Worm (Caenorhabditis elegans) whole organism, L1 larva: ENCODE measurements around the gene nifk-1.

Experiments
- C04F5.9 ChIP-seq: sonication (generic microtip); optimal IDR thresholded peaks from 2 replicates; lab custom pipeline; 2016; ENCODE audit warnings: missing genetic modification characterization, missing compliant biosample characterization
- C34B4.2 ChIP-seq: sonication (generic microtip); optimal IDR thresholded peaks from 2 replicates; lab custom pipeline; 2017; ENCODE audit warnings: mild to moderate bottlenecking, missing genetic modification characterization, missing compliant biosample characterization
- aly-2 ChIP-seq: fragments of 150-350 bp; optimal IDR thresholded peaks from 2 replicates; lab custom pipeline; 2014; ENCODE audit warnings: missing biosample characterization, missing genetic modification characterization
- ama-1 ChIP-seq: fragments of 150-350 bp; optimal IDR thresholded peaks from 2 replicates; lab custom pipeline; 2014
- ceh-8 ChIP-seq: fragments of 200-800 bp; sonication (Bioruptor generic); optimal IDR thresholded peaks from 2 replicates; lab custom pipeline; 2018; ENCODE audit warnings: mild to moderate bottlenecking, missing genetic modification characterization, moderate library complexity, missing compliant biosample characterization
- ceh-82 ChIP-seq, 3 experiments: fragments of 150-350 bp in 1 of 3; sonication (generic microtip) in 2 of 3; optimal IDR thresholded peaks; 2 replicates each; lab custom pipeline; 2014 to 2017; ENCODE audit warnings: missing biosample characterization in 3 of 3, missing genetic modification characterization in 3 of 3
- dpl-1 ChIP-seq, 3 experiments: fragments of 150-350 bp in 2 of 3; sonication (generic microtip) in 1 of 3; optimal IDR thresholded peaks; 2 replicates each; lab custom pipeline; 2014 to 2017; ENCODE audit warnings: missing biosample characterization in 3 of 3, missing genetic modification characterization in 3 of 3, missing genetic modification reagents in 3 of 3
- elt-2 ChIP-seq: sonication (generic microtip); optimal IDR thresholded peaks from 2 replicates; lab custom pipeline; 2016; ENCODE audit warnings: missing genetic modification characterization, mild to moderate bottlenecking, inconsistent platforms, missing compliant biosample characterization, missing genetic modification reagents
- fkh-10 ChIP-seq: sonication (generic microtip); optimal IDR thresholded peaks from 2 replicates; lab custom pipeline; 2017; ENCODE audit warnings: missing biosample characterization, missing genetic modification reagents, missing genetic modification characterization
- fkh-8 ChIP-seq: sonication (generic microtip); optimal IDR thresholded peaks from 2 replicates; lab custom pipeline; 2016; ENCODE audit warnings: mild to moderate bottlenecking, missing genetic modification characterization, missing compliant biosample characterization
- irx-1 ChIP-seq: sonication (generic microtip); optimal IDR thresholded peaks from 2 replicates; lab custom pipeline; 2016; ENCODE audit warnings: missing genetic modification characterization, missing compliant biosample characterization
- isw-1 ChIP-seq: fragments of 200-800 bp; sonication (Bioruptor generic); IDR thresholded peaks from 2 replicates; pipeline ENCODE4 v1.3.6; 2022; ENCODE audit warnings: missing genetic modification characterization, missing compliant biosample characterization
- jun-1 ChIP-seq: fragments of 150-350 bp; optimal IDR thresholded peaks from 2 replicates; lab custom pipeline; 2014; ENCODE audit warnings: missing biosample characterization, missing genetic modification reagents, missing genetic modification characterization
- lin-13 ChIP-seq: fragments of 150-350 bp; optimal IDR thresholded peaks from 2 replicates; lab custom pipeline; 2014; ENCODE audit warnings: missing biosample characterization, missing genetic modification reagents, missing genetic modification characterization
- lin-14 ChIP-seq: fragments of 200-800 bp; sonication (Bioruptor generic); optimal IDR thresholded peaks from 2 replicates; lab custom pipeline; 2018; ENCODE audit warnings: mild to moderate bottlenecking, missing genetic modification characterization, moderate library complexity, missing compliant biosample characterization
- lin-15B ChIP-seq: fragments of 150-350 bp; sonication (generic microtip); optimal IDR thresholded peaks from 3 replicates; lab custom pipeline; 2014; ENCODE audit warnings: missing biosample characterization, missing genetic modification characterization
- lin-35 ChIP-seq, 2 experiments: fragments of 150-350 bp; optimal IDR thresholded peaks; 2 replicates each; lab custom pipeline; 2014; ENCODE audit warnings: missing biosample characterization in 2 of 2, missing genetic modification characterization in 2 of 2, missing genetic modification reagents in 2 of 2
- lir-3 ChIP-seq: sonication (generic microtip); optimal IDR thresholded peaks from 2 replicates; lab custom pipeline; 2016; ENCODE audit warnings: mild to moderate bottlenecking, missing genetic modification characterization, moderate library complexity, missing compliant biosample characterization; ENCODE audit not compliant: poor library complexity
- lsy-2 ChIP-seq, 2 experiments: fragments of 150-350 bp; optimal IDR thresholded peaks; 2 replicates each; lab custom pipeline; 2014; ENCODE audit warnings: missing biosample characterization in 2 of 2, missing genetic modification characterization in 2 of 2
- mep-1 ChIP-seq: fragments of 150-350 bp; optimal IDR thresholded peaks from 2 replicates; lab custom pipeline; 2014; ENCODE audit warnings: missing biosample characterization, missing genetic modification characterization
- nhr-12 ChIP-seq: sonication (generic microtip); optimal IDR thresholded peaks from 2 replicates; lab custom pipeline; 2017; ENCODE audit warnings: missing biosample characterization, missing genetic modification characterization
- nhr-47 ChIP-seq: sonication (generic microtip); optimal IDR thresholded peaks from 2 replicates; lab custom pipeline; 2016; ENCODE audit warnings: mild to moderate bottlenecking, missing genetic modification characterization, moderate library complexity, missing compliant biosample characterization
- nhr-77 ChIP-seq: fragments of 150-350 bp; optimal IDR thresholded peaks from 2 replicates; lab custom pipeline; 2014; ENCODE audit warnings: missing biosample characterization, missing genetic modification characterization
- nhr-85 ChIP-seq: sonication (generic microtip); peaks from one replicate; lab custom pipeline; 2016; ENCODE audit warnings: missing genetic modification characterization, inconsistent platforms, missing compliant biosample characterization
- pag-3 ChIP-seq: sonication (generic microtip); optimal IDR thresholded peaks from 2 replicates; lab custom pipeline; 2017; ENCODE audit warnings: missing genetic modification characterization, mild to moderate bottlenecking, missing compliant biosample characterization, antibody characterized with exemption, borderline replicate concordance; ENCODE audit not compliant: insufficient read depth
- pax-3 ChIP-seq: fragments of 200-800 bp; sonication (Bioruptor generic); optimal IDR thresholded peaks from 2 replicates; lab custom pipeline; 2018; ENCODE audit warnings: mild to moderate bottlenecking, missing genetic modification characterization, moderate library complexity, missing compliant biosample characterization
- rnt-1 ChIP-seq: sonication (generic microtip); optimal IDR thresholded peaks from 2 replicates; lab custom pipeline; 2016; ENCODE audit warnings: mild to moderate bottlenecking, missing genetic modification characterization, moderate library complexity, missing compliant biosample characterization
- snpc-4 ChIP-seq: fragments of 150-350 bp; optimal IDR thresholded peaks from 2 replicates; lab custom pipeline; 2014; ENCODE audit warnings: missing biosample characterization, missing genetic modification characterization
- snu-23 ChIP-seq: sonication (generic microtip); optimal IDR thresholded peaks from 2 replicates; lab custom pipeline; 2016; ENCODE audit warnings: missing genetic modification characterization, missing compliant biosample characterization
- sptf-1 ChIP-seq: fragments of 150-350 bp; optimal IDR thresholded peaks from 2 replicates; lab custom pipeline; 2014; ENCODE audit warnings: missing biosample characterization, missing genetic modification characterization
- tbx-2 ChIP-seq: sonication (generic microtip); optimal IDR thresholded peaks from 2 replicates; lab custom pipeline; 2016; ENCODE audit warnings: missing genetic modification characterization, missing compliant biosample characterization
- tlp-1 ChIP-seq: fragments of 150-350 bp; optimal IDR thresholded peaks from 2 replicates; lab custom pipeline; 2014; ENCODE audit warnings: missing biosample characterization, missing genetic modification characterization
- unc-30 ChIP-seq: sonication (generic microtip); optimal IDR thresholded peaks from 2 replicates; lab custom pipeline; 2017; ENCODE audit warnings: missing biosample characterization, missing genetic modification characterization
- unc-98 ChIP-seq: fragments of 200-800 bp; sonication (Bioruptor generic); IDR thresholded peaks from 2 replicates; pipeline ENCODE4 v1.3.6; 2022; ENCODE audit warnings: missing genetic modification characterization, missing compliant biosample characterization
- vab-15 ChIP-seq: sonication (generic microtip); optimal IDR thresholded peaks from 2 replicates; lab custom pipeline; 2017; ENCODE audit warnings: missing genotype, mild to moderate bottlenecking, missing genetic modification characterization, missing compliant biosample characterization
- ztf-4 ChIP-seq: fragments of 150-350 bp; optimal IDR thresholded peaks from 2 replicates; lab custom pipeline; 2014; ENCODE audit warnings: missing biosample characterization, missing genetic modification characterization

The nifk-1 gene

DNA sequence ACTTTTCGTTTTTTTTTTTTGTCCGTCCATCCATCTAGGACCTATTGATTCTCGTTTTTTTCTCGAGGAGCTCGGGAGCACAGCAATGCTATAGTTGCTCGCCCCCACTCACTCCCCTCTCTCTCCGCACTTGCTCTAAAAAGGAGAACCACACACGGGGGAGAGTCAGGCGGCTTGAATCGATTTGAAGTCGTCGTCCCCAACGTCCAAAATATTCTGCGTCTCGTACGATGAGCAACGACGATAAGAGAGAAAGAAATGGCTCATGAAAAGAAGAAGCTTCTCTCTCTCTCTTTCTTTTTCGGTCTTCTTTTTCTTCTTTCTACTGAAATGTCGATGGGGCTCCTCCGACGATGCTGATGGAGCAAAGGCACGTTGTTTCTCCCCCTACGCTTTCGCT is 36.7 kb downstream of the nifk-1 start (continued):
- TF ChIP-seq elt-2 (tag; lab: Kevin White, UChicago) (no peak), nhr-12 (tag; lab: Kevin White, UChicago) (no peak), vab-15 (tag; lab: Kevin White, UChicago) (no peak), rnt-1 (tag; lab: Kevin White, UChicago) (peak; percentile 13), nhr-77 (tag; lab: Kevin White, UChicago) (no peak), C34B4.2 (tag; lab: Kevin White, UChicago) (no peak), lin-15B (no peak), unc-30 (tag; lab: Kevin White, UChicago) (no peak), aly-2 (tag; lab: Kevin White, UChicago) (no peak), mep-1 (tag; lab: Kevin White, UChicago) (peak; percentile 41), lir-3 (tag; lab: Kevin White, UChicago) (no peak), irx-1 (tag; lab: Kevin White, UChicago) (peak; percentile 35), unc-98 (no peak), snpc-4 (no peak)
- TF ChIP-seq, all 84 proteins: peak for 25

DNA sequence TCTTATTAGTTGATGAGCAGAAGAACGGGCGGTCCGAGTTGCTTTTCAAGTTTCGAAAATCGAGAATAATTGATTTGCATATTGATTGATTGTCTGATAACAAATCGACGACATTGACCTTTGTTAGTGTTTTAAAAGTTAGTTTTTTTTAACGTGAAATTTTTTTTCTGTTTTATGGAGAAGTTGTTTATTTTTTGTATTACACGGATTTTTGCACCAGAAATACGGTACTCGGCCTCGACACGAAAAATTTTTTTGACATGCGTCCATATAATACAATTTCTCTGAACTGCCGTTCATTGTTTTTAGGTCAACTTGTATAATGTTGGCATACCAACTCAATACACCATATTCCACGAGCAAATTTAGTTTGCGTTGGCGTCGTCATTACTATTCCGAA is 37.7 kb downstream of the nifk-1 start, which contains the start of gene T23F11.2:
Gene T23F11.2, minus strand, starts transcription at position 101 of the 400 bp plus-strand sequence.
- TF ChIP-seq nhr-12 (tag; lab: Kevin White, UChicago) (no peak), pag-3 (tag; lab: Kevin White, UChicago) (no peak), lin-13 (GFP tag; lab: Kevin White, UChicago) (no peak), pax-3 (tag; lab: Kevin White, UChicago) (no peak), lin-35 (GFP tag; optimal IDR thresholded peaks at IDR 0.05; lab: Kevin White, UChicago) (no peak), tlp-1 (tag; lab: Kevin White, UChicago) (no peak), fkh-8 (no peak), lin-15B (no peak)

ce11 chrIII:4653912-4654311 is 39.2 kb downstream of the nifk-1 start:
- TF ChIP-seq dpl-1 (GFP tag; optimal IDR thresholded peaks at IDR 0.05; lab: Kevin White, UChicago) (no peak), nhr-47 (tag; lab: Kevin White, UChicago) (no peak), fkh-10 (GFP tag; lab: Kevin White, UChicago) (no peak), sptf-1 (tag; lab: Kevin White, UChicago) (no peak), jun-1 (tag; lab: Kevin White, UChicago) (no peak), ztf-4 (no peak), nhr-85 (peak; percentile 47), mep-1 (tag; lab: Kevin White, UChicago) (no peak), C04F5.9 (no peak), ama-1 (lab: Kevin White, UChicago) (no peak), lin-35 (GFP tag; optimal IDR thresholded peaks at IDR 0.05; lab: Kevin White, UChicago) (no peak), elt-2 (tag; lab: Kevin White, UChicago) (peak; percentile 0), ceh-82 (tag; optimal IDR thresholded peaks at IDR 0.05; lab: Kevin White, UChicago) (no peak)
- TF ChIP-seq, all 84 proteins: peak for 2

ce11 chrIII:4653374-4653773 is 39.7 kb downstream of the nifk-1 start:
- no peak for TF ChIP-seq tbx-2 (tag; lab: Kevin White, UChicago)
- TF ChIP-seq lin-13 (GFP tag; lab: Kevin White, UChicago), result no peak
- TF ChIP-seq lin-14, result no peak
- TF ChIP-seq unc-98, result no peak
- TF ChIP-seq ceh-8 (GFP tag; lab: Kevin White, UChicago), result no peak
- TF ChIP-seq isw-1, result no peak
- no peak for TF ChIP-seq ztf-4
- TF ChIP-seq ama-1 (lab: Kevin White, UChicago), result no peak
- TF ChIP-seq lsy-2 (tag; optimal IDR thresholded peaks at IDR 0.05; lab: Kevin White, UChicago), result no peak
- TF ChIP-seq snu-23 (GFP tag; lab: Kevin White, UChicago), result no peak
